Worm (Caenorhabditis elegans) whole organism, young adult: ENCODE results near the gene ida-1.
A peak's percentile ranks its signal among the peaks of the same experiment; 100 is the strongest.

Experiments
- B0035.1 ChIP-seq: sonication (generic microtip); optimal IDR thresholded peaks from 2 replicates; lab custom pipeline; 2016; ENCODE audit warnings: missing genetic modification characterization, mild to moderate bottlenecking, missing compliant biosample characterization, missing genotype, missing genetic modification reagents
- B0261.1 ChIP-seq: sonication (generic microtip); optimal IDR thresholded peaks from 2 replicates; lab custom pipeline; 2016; ENCODE audit warnings: mild to moderate bottlenecking, missing genetic modification characterization, moderate library complexity, missing compliant biosample characterization
- C06A6.2 ChIP-seq: fragments of 200-800 bp; sonication (Bioruptor generic); conservative IDR thresholded peaks from 2 replicates; pipeline ENCODE4 v1.3.6; 2022; ENCODE audit warnings: missing genetic modification characterization, missing compliant biosample characterization
- F22D6.2 ChIP-seq: sonication (generic microtip); optimal IDR thresholded peaks from 2 replicates; lab custom pipeline; 2016; ENCODE audit warnings: mild to moderate bottlenecking, missing genetic modification characterization, missing compliant biosample characterization
- F52B5.7 ChIP-seq: sonication (generic microtip); optimal IDR thresholded peaks from 2 replicates; lab custom pipeline; 2016; ENCODE audit warnings: mild to moderate bottlenecking, missing genetic modification characterization, missing compliant biosample characterization
- F57A8.1 ChIP-seq: fragments of 200-800 bp; sonication (Bioruptor generic); optimal IDR thresholded peaks from 2 replicates; lab custom pipeline; 2018; ENCODE audit warnings: mild to moderate bottlenecking, missing genetic modification characterization, moderate library complexity, missing compliant biosample characterization
- F57C9.4 ChIP-seq: sonication (generic microtip); optimal IDR thresholded peaks from 2 replicates; lab custom pipeline; 2017; ENCODE audit warnings: mild to moderate bottlenecking, missing genetic modification characterization, missing compliant biosample characterization
- T26A5.8 ChIP-seq: sonication (generic microtip); optimal IDR thresholded peaks from 2 replicates; lab custom pipeline; 2016; ENCODE audit warnings: missing genetic modification characterization, missing compliant biosample characterization
- Y53G8AR.9 ChIP-seq: fragments of 200-800 bp; sonication (Bioruptor generic); conservative IDR thresholded peaks from 2 replicates; pipeline ENCODE4 v1.3.6; 2022; ENCODE audit warnings: missing genetic modification reagents, missing genetic modification characterization, missing compliant biosample characterization
- Y79H2A.3 ChIP-seq: fragments of 200-800 bp; sonication (Bioruptor generic); conservative IDR thresholded peaks from 2 replicates; pipeline ENCODE4 v1.3.6; 2022; ENCODE audit warnings: missing genetic modification reagents, missing genetic modification characterization, missing compliant biosample characterization
- ama-1 ChIP-seq, 3 experiments: fragments of 150-350 bp in 1 of 3; sonication (generic microtip) in 2 of 3; optimal IDR thresholded peaks; 2 replicates each; lab custom pipeline; 2014 to 2018; ENCODE audit warnings: missing biosample characterization in 2 of 3, missing genetic modification characterization in 2 of 3, missing genetic modification reagents in 2 of 3
- aptf-2 ChIP-seq: fragments of 200-800 bp; sonication (Bioruptor generic); conservative IDR thresholded peaks from 2 replicates; pipeline ENCODE4 v1.3.6; 2022; ENCODE audit warnings: missing genetic modification reagents, missing genetic modification characterization, missing compliant biosample characterization
- aptf-3 ChIP-seq: fragments of 200-800 bp; sonication (Bioruptor generic); IDR thresholded peaks from 2 replicates; pipeline ENCODE4 v1.3.6; 2022; ENCODE audit warnings: missing genetic modification characterization, missing compliant biosample characterization
- ceh-100 ChIP-seq: fragments of 200-800 bp; sonication (Bioruptor generic); IDR thresholded peaks from 2 replicates; pipeline ENCODE4 v1.3.6; 2022; ENCODE audit warnings: missing genetic modification reagents, missing genetic modification characterization, missing compliant biosample characterization
- ceh-79 ChIP-seq: sonication (generic microtip); optimal IDR thresholded peaks from 2 replicates; lab custom pipeline; 2017; ENCODE audit warnings: mild to moderate bottlenecking, missing genetic modification characterization, missing compliant biosample characterization
- chd-7 ChIP-seq: sonication (generic microtip); optimal IDR thresholded peaks from 2 replicates; lab custom pipeline; 2016; ENCODE audit warnings: mild to moderate bottlenecking, missing genetic modification characterization, moderate library complexity, missing compliant biosample characterization
- dpff-1 ChIP-seq: sonication (generic microtip); optimal IDR thresholded peaks from 2 replicates; lab custom pipeline; 2017; ENCODE audit warnings: mild to moderate bottlenecking, missing genetic modification characterization, missing compliant biosample characterization
- dpl-1 ChIP-seq: fragments of 150-350 bp; optimal IDR thresholded peaks from 2 replicates; lab custom pipeline; 2014; ENCODE audit warnings: missing biosample characterization, missing genetic modification reagents, missing genetic modification characterization
- egl-44 ChIP-seq: fragments of 200-800 bp; sonication (Bioruptor generic); IDR thresholded peaks from 2 replicates; pipeline ENCODE4 v1.3.6; 2022; ENCODE audit warnings: missing genetic modification reagents, missing genetic modification characterization, missing compliant biosample characterization
- egrh-3 ChIP-seq: fragments of 200-800 bp; sonication (Bioruptor generic); IDR thresholded peaks from 2 replicates; pipeline ENCODE4 v1.3.6; 2022; ENCODE audit warnings: missing genetic modification reagents, missing genetic modification characterization, missing compliant biosample characterization
- ekl-4 ChIP-seq: fragments of 200-800 bp; sonication (Bioruptor generic); IDR thresholded peaks from 2 replicates; pipeline ENCODE4 v1.3.6; 2022; ENCODE audit warnings: missing genetic modification reagents, missing genetic modification characterization, missing compliant biosample characterization
- ets-4 ChIP-seq: fragments of 200-800 bp; sonication (Bioruptor generic); optimal IDR thresholded peaks from 2 replicates; lab custom pipeline; 2018; ENCODE audit warnings: mild to moderate bottlenecking, missing genetic modification characterization, missing compliant biosample characterization
- hlh-26 ChIP-seq: fragments of 200-800 bp; sonication (Bioruptor generic); conservative IDR thresholded peaks from 2 replicates; pipeline ENCODE4 v1.3.6; 2022; ENCODE audit warnings: missing genetic modification reagents, missing genetic modification characterization, missing compliant biosample characterization
- hmg-1.2 ChIP-seq: fragments of 200-800 bp; sonication (Bioruptor generic); IDR thresholded peaks from 2 replicates; pipeline ENCODE4 v1.3.6; 2022; ENCODE audit warnings: missing genetic modification reagents, missing genetic modification characterization, missing compliant biosample characterization
- hmg-20 ChIP-seq: fragments of 200-800 bp; sonication (Bioruptor generic); IDR thresholded peaks from 2 replicates; pipeline ENCODE4 v1.3.6; 2022; ENCODE audit warnings: missing genetic modification reagents, missing genetic modification characterization, missing compliant biosample characterization
- lag-1 ChIP-seq: fragments of 200-800 bp; sonication (Bioruptor generic); IDR thresholded peaks from 2 replicates; pipeline ENCODE4 v1.3.6; 2022; ENCODE audit warnings: missing genetic modification reagents, missing genetic modification characterization, missing compliant biosample characterization
- let-607 ChIP-seq, 2 experiments: fragments of 200-800 bp in 1 of 2; sonication (Bioruptor generic) in 1 of 2; sonication (generic microtip) in 1 of 2; optimal IDR thresholded peaks; 2 replicates each; lab custom pipeline; 2016 to 2018; ENCODE audit warnings: mild to moderate bottlenecking in 2 of 2, missing compliant biosample characterization in 2 of 2, missing genetic modification characterization in 2 of 2, moderate library complexity in 2 of 2, missing genotype in 1 of 2
- lin-26 ChIP-seq: fragments of 200-800 bp; sonication (Bioruptor generic); IDR thresholded peaks from 2 replicates; pipeline ENCODE4 v1.3.6; 2022; ENCODE audit warnings: missing genetic modification reagents, missing genetic modification characterization, missing compliant biosample characterization
- lin-35 ChIP-seq, 3 experiments: fragments of 150-350 bp in 2 of 3; sonication (generic microtip) in 1 of 3; optimal IDR thresholded peaks; 2 replicates each; lab custom pipeline; 2014 to 2018; ENCODE audit warnings: missing biosample characterization in 3 of 3, missing genetic modification characterization in 3 of 3, missing genetic modification reagents in 3 of 3
- lin-40 ChIP-seq: sonication (generic microtip); optimal IDR thresholded peaks from 2 replicates; lab custom pipeline; 2016; ENCODE audit warnings: missing genetic modification characterization, mild to moderate bottlenecking, missing compliant biosample characterization, missing genotype, missing genetic modification reagents
- lin-54 ChIP-seq: fragments of 200-800 bp; sonication (Bioruptor generic); optimal IDR thresholded peaks from 2 replicates; lab custom pipeline; 2018; ENCODE audit warnings: mild to moderate bottlenecking, missing genetic modification characterization, missing compliant biosample characterization
- madf-3 ChIP-seq: fragments of 200-800 bp; sonication (Bioruptor generic); IDR thresholded peaks from 2 replicates; pipeline ENCODE4 v1.3.6; 2022; ENCODE audit warnings: missing genetic modification reagents, missing genetic modification characterization, missing compliant biosample characterization
- mel-28 ChIP-seq: sonication (generic microtip); optimal IDR thresholded peaks from 2 replicates; lab custom pipeline; 2016; ENCODE audit warnings: borderline replicate concordance, mild to moderate bottlenecking, missing genetic modification characterization, missing compliant biosample characterization
- nfya-1 ChIP-seq: sonication (generic microtip); optimal IDR thresholded peaks from 2 replicates; lab custom pipeline; 2017; ENCODE audit warnings: antibody characterized with exemption, missing compliant biosample characterization, missing genetic modification characterization, borderline replicate concordance; ENCODE audit not compliant: insufficient read depth
- nhr-179 ChIP-seq: sonication (generic microtip); optimal IDR thresholded peaks from 2 replicates; lab custom pipeline; 2016; ENCODE audit warnings: mild to moderate bottlenecking, missing genetic modification characterization, missing compliant biosample characterization
- nhr-80 ChIP-seq: sonication (generic microtip); optimal IDR thresholded peaks from 2 replicates; lab custom pipeline; 2016; ENCODE audit warnings: missing genetic modification characterization, missing compliant biosample characterization
- snpc-4 ChIP-seq, 5 experiments: fragments of 150-350 bp in 1 of 5; sonication (generic microtip) in 4 of 5; optimal IDR thresholded peaks; 2 replicates each; lab custom pipeline; 2014 to 2018; ENCODE audit warnings: missing genetic modification characterization in 5 of 5, missing biosample characterization in 3 of 5, antibody characterized with exemption in 2 of 5, mild to moderate bottlenecking in 2 of 5, missing compliant biosample characterization in 2 of 5, missing genotype in 2 of 5, moderate library complexity in 2 of 5, missing genetic modification reagents in 1 of 5
- somi-1 ChIP-seq: fragments of 200-800 bp; sonication (Bioruptor generic); optimal IDR thresholded peaks from 2 replicates; lab custom pipeline; 2018; ENCODE audit warnings: mild to moderate bottlenecking, missing genetic modification characterization, missing compliant biosample characterization
- sptf-2 ChIP-seq: fragments of 200-800 bp; sonication (Bioruptor generic); optimal IDR thresholded peaks from 2 replicates; lab custom pipeline; 2018; ENCODE audit warnings: mild to moderate bottlenecking, missing genetic modification characterization, missing compliant biosample characterization
- unc-62 ChIP-seq: fragments of 150-350 bp; optimal IDR thresholded peaks from 2 replicates; lab custom pipeline; 2014; ENCODE audit warnings: missing biosample characterization, missing genetic modification reagents, missing genetic modification characterization
- xnd-1 ChIP-seq: sonication (generic microtip); optimal IDR thresholded peaks from 2 replicates; lab custom pipeline; 2016; ENCODE audit warnings: missing genotype, missing genetic modification reagents, missing genetic modification characterization, missing compliant biosample characterization
- zfh-2 ChIP-seq: fragments of 200-800 bp; sonication (Bioruptor generic); conservative IDR thresholded peaks from 2 replicates; pipeline ENCODE4 v1.3.6; 2022; ENCODE audit warnings: missing genetic modification reagents, missing genetic modification characterization, missing compliant biosample characterization
- zim-3 ChIP-seq: sonication (generic microtip); optimal IDR thresholded peaks from 2 replicates; lab custom pipeline; 2017; ENCODE audit warnings: mild to moderate bottlenecking, missing genetic modification characterization, moderate library complexity, missing compliant biosample characterization
- ztf-22 ChIP-seq: fragments of 200-800 bp; sonication (Bioruptor generic); optimal IDR thresholded peaks from 2 replicates; lab custom pipeline; 2018; ENCODE audit warnings: mild to moderate bottlenecking, missing genetic modification characterization, moderate library complexity, missing compliant biosample characterization
- ztf-25 ChIP-seq: fragments of 200-800 bp; sonication (Bioruptor generic); IDR thresholded peaks from 2 replicates; pipeline ENCODE4 v1.3.6; 2022; ENCODE audit warnings: missing genetic modification reagents, missing genetic modification characterization, missing compliant biosample characterization
- ztf-26 ChIP-seq: sonication (generic microtip); optimal IDR thresholded peaks from 2 replicates; lab custom pipeline; 2017; ENCODE audit warnings: missing genetic modification characterization, missing compliant biosample characterization
- ztf-6 ChIP-seq: fragments of 200-800 bp; sonication (Bioruptor generic); IDR thresholded peaks from 2 replicates; pipeline ENCODE4 v1.3.6; 2022; ENCODE audit warnings: missing genetic modification reagents, missing genetic modification characterization, missing compliant biosample characterization

Gene ida-1

ce11 chrIII:5769726-5770235, 14.4 kb downstream of the ida-1 start, which contains the start of gene cutl-23 (continued):
- TF ChIP-seq egl-44 (GFP tag; lab: Robert Waterston, UW) (no peak), let-607 (tag; optimal IDR thresholded peaks at IDR 0.05; lab: Kevin White, UChicago) (peak in 1 of 2 experiments; percentile 3), zfh-2 (GFP tag; lab: Robert Waterston, UW) (peak; percentile 37; the same call in 1 of the 2 replicates), dpl-1 (GFP tag; lab: Kevin White, UChicago) (no peak), ztf-25 (GFP tag; lab: Robert Waterston, UW) (peak; percentile 70; the same call in 1 of the 2 replicates), ztf-22 (GFP tag; lab: Kevin White, UChicago) (no peak), sptf-2 (no peak), lin-40 (no peak), lin-26 (GFP tag; lab: Robert Waterston, UW) (peak; percentile 90), madf-3 (GFP tag; lab: Robert Waterston, UW) (0 out of 2 replicates have a peak, but pooled peaks have one; percentile 57), hlh-26 (no peak), unc-62 (GFP tag; lab: Kevin White, UChicago) (no peak), nhr-179 (tag; lab: Kevin White, UChicago) (peak; percentile 20), zim-3 (peak; percentile 26), lin-54 (GFP tag; lab: Kevin White, UChicago) (peak; percentile 53), egrh-3 (GFP tag; lab: Robert Waterston, UW) (peak; percentile 47; the same call in 1 of the 2 replicates), dpff-1 (tag; lab: Kevin White, UChicago) (no peak), F22D6.2 (tag; lab: Kevin White, UChicago) (no peak), ama-1 (optimal IDR thresholded peaks at IDR 0.05; lab: Kevin White, UChicago) (no peak), ama-1 (GFP tag; optimal IDR thresholded peaks at IDR 0.05; lab: Kevin White, UChicago) (peak; percentile 61 to 74), hmg-1.2 (GFP tag; lab: Robert Waterston, UW) (peak; percentile 67), B0035.1 (tag; lab: Kevin White, UChicago) (no peak), chd-7 (tag; lab: Kevin White, UChicago) (no peak), ztf-6 (GFP tag; lab: Robert Waterston, UW) (no peak), somi-1 (GFP tag; lab: Kevin White, UChicago) (no peak), ekl-4 (GFP tag; lab: Robert Waterston, UW) (peak; percentile 66; the same call in 1 of the 2 replicates), aptf-2 (GFP tag; lab: Robert Waterston, UW) (no peak), F52B5.7 (tag; lab: Kevin White, UChicago) (no peak), lag-1 (no peak), C06A6.2 (no peak), T26A5.8 (tag; lab: Kevin White, UChicago) (no peak), Y79H2A.3 (GFP tag; lab: Robert Waterston, UW) (no peak), B0261.1 (peak; percentile 87), lin-35 (GFP tag; optimal IDR thresholded peaks at IDR 0.05; lab: Kevin White, UChicago) (peak in 1 of 3 experiments; percentile 31), nfya-1 (tag; lab: Kevin White, UChicago) (no peak), mel-28 (tag; lab: Kevin White, UChicago) (no peak), ztf-26 (tag; lab: Kevin White, UChicago) (peak; percentile 35), F57C9.4 (tag; lab: Kevin White, UChicago) (no peak)

- TF ChIP-seq lin-35 (GFP tag; optimal IDR thresholded peaks at IDR 0.05; lab: Kevin White, UChicago): no peak
- TF ChIP-seq ets-4 (GFP tag; lab: Kevin White, UChicago): no peak
- no peak for TF ChIP-seq F22D6.2 (tag; lab: Kevin White, UChicago)
- TF ChIP-seq nhr-80: no peak
- TF ChIP-seq xnd-1 (tag; lab: Kevin White, UChicago): no peak
- no peak for TF ChIP-seq hmg-20
- no peak for TF ChIP-seq Y53G8AR.9 (GFP tag; lab: Robert Waterston, UW)
- no peak for TF ChIP-seq ceh-79
- TF ChIP-seq snpc-4 (GFP tag; optimal IDR thresholded peaks at IDR 0.05; lab: Kevin White, UChicago): no peak
- TF ChIP-seq snpc-4 (tag; optimal IDR thresholded peaks at IDR 0.05; lab: Kevin White, UChicago): no peak
- no peak for TF ChIP-seq F57A8.1 (GFP tag; lab: Kevin White, UChicago)
- TF ChIP-seq nhr-179 (tag; lab: Kevin White, UChicago): no peak
- no peak for TF ChIP-seq ceh-100 (GFP tag; lab: Robert Waterston, UW)
- TF ChIP-seq hmg-1.2 (GFP tag; lab: Robert Waterston, UW): peak; percentile 28; the same call in 1 of the 2 replicates
- no peak for TF ChIP-seq aptf-3 (GFP tag; lab: Robert Waterston, UW)
These were observed 26.7 kb downstream of the ida-1 start for ce11 chrIII:5782080-5782479.
